Fruit fly (Drosophila melanogaster): ENCODE measurements around the gene Spn28Db.

DNA sequence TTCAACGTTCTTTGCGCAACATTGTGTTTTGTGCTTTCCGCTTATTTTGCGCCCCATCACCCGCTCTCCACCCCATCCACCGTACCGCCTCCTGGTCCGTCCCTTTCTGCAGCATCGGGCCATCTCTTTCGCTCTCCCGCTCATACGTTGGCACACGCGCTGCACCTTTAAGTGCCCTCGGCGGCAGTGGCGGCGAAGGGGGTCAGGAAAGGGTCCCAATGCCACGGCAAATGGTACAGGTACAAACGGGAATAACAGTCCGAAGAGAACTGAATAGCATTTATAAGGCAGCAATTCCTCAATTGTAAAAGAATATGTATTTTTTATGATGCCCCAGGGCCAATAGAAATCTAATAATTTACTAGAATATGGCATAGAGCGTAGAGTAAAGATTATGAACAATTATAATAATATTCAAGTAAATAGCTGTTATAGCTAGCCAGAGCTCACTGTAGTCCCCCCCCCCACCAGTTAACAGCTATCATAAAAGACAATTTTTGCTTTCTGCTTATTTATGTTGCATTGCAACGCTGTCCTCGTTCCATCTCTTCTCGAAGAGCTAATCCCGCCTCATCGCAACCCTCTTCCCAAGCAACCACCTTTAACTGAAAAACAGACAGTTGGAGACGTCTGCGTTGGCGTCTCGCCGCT lies 20.8 kb upstream of the Spn28Db start:
- TF ChIP-seq CG32121 (GFP tag; IDR thresholded peaks at IDR 0.05): no peak
- peak; percentile 26 for TF ChIP-seq CG9948 (tag; optimal IDR thresholded peaks at IDR 0.05)
- TF ChIP-seq CG10348 (GFP tag; IDR thresholded peaks at IDR 0.05): no peak
- peak; percentile 22 for TF ChIP-seq CG17806 (tag; optimal IDR thresholded peaks at IDR 0.05)
- TF ChIP-seq rn (GFP tag; IDR thresholded peaks at IDR 0.05): no peak
- TF ChIP-seq Snoo (tag; optimal IDR thresholded peaks at IDR 0.05): peak; percentile 42
- TF ChIP-seq CG8301 (tag; optimal IDR thresholded peaks at IDR 0.05): no peak
- TF ChIP-seq CG12605 (GFP tag; IDR thresholded peaks at IDR 0.05): no peak

Data from whole organism, pupa.